Worm (Caenorhabditis elegans) whole organism, midembryonic: ENCODE measurements around the gene str-193.

Experiments
- T22C8.4 ChIP-seq: fragments of 200-800 bp; sonication (Bioruptor generic); IDR thresholded peaks from 2 replicates; pipeline ENCODE4 v1.3.6; 2022; ENCODE audit warnings: missing genetic modification characterization, missing compliant biosample characterization
- cog-1 ChIP-seq: sonication (generic microtip); optimal IDR thresholded peaks from 2 replicates; lab custom pipeline; 2016; ENCODE audit warnings: missing genetic modification characterization, missing compliant biosample characterization
- flt-1 ChIP-seq: fragments of 200-800 bp; sonication (Bioruptor generic); IDR thresholded peaks from 2 replicates; pipeline ENCODE4 v1.3.6; 2022; ENCODE audit warnings: missing genetic modification characterization, missing compliant biosample characterization
- klf-2 ChIP-seq: fragments of 200-800 bp; sonication (Bioruptor generic); conservative IDR thresholded peaks from 2 replicates; pipeline ENCODE4 v1.3.6; 2022; ENCODE audit warnings: missing genetic modification reagents, missing genetic modification characterization, missing compliant biosample characterization
- med-1 ChIP-seq: sonication (generic microtip); optimal IDR thresholded peaks from 2 replicates; lab custom pipeline; 2017; ENCODE audit warnings: missing genetic modification characterization, mild to moderate bottlenecking, missing compliant biosample characterization, antibody characterized with exemption, missing genetic modification reagents; ENCODE audit not compliant: insufficient read depth
- ref-1 ChIP-seq: fragments of 200-800 bp; sonication (Bioruptor generic); conservative IDR thresholded peaks from 2 replicates; pipeline ENCODE4 v1.3.6; 2022; ENCODE audit warnings: missing genetic modification reagents, missing genetic modification characterization, missing compliant biosample characterization
- tab-1 ChIP-seq: fragments of 200-800 bp; sonication (Bioruptor generic); IDR thresholded peaks from 2 replicates; pipeline ENCODE4 v1.3.6; 2022; ENCODE audit warnings: missing genetic modification characterization, missing compliant biosample characterization
- ztf-29 ChIP-seq: fragments of 200-800 bp; sonication (Bioruptor generic); IDR thresholded peaks from 2 replicates; pipeline ENCODE4 v1.3.6; 2022; ENCODE audit warnings: missing genetic modification reagents, missing genetic modification characterization, missing compliant biosample characterization

ce11 chrV:9841376-9841775 lies 19.8 kb upstream of the str-193 start, which contains the start of gene sru-36:
- no peak for TF ChIP-seq cog-1 (tag; lab: Kevin White, UChicago)
- TF ChIP-seq ref-1 (GFP tag; lab: Robert Waterston, UW) = no peak
- TF ChIP-seq tab-1 = no peak
- TF ChIP-seq med-1 (GFP tag; lab: Kevin White, UChicago) = no peak
- TF ChIP-seq klf-2 (GFP tag; lab: Robert Waterston, UW) = no peak
- no peak for TF ChIP-seq T22C8.4 (GFP tag; lab: Robert Waterston, UW)
- no peak for TF ChIP-seq flt-1 (GFP tag; lab: Robert Waterston, UW)
- no peak for TF ChIP-seq ztf-29
